Worm (Caenorhabditis elegans) whole organism, L2 larva: Measurements from ENCODE around the gene F09D12.2.

Experiments
- C34F6.9 ChIP-seq: fragments of 150-350 bp; optimal IDR thresholded peaks from 2 replicates; lab custom pipeline; 2014; ENCODE audit warnings: missing biosample characterization, missing genetic modification characterization
- F13H6.1 ChIP-seq: sonication (generic microtip); optimal IDR thresholded peaks from 2 replicates; lab custom pipeline; 2016; ENCODE audit warnings: missing genetic modification characterization, missing compliant biosample characterization
- R02D3.7 ChIP-seq: fragments of 150-350 bp; optimal IDR thresholded peaks from 2 replicates; lab custom pipeline; 2014; ENCODE audit warnings: missing biosample characterization, missing genetic modification characterization
- Y55F3AM.14 ChIP-seq: fragments of 200-800 bp; sonication (Bioruptor generic); optimal IDR thresholded peaks from 2 replicates; lab custom pipeline; 2018; ENCODE audit warnings: mild to moderate bottlenecking, missing genetic modification characterization, missing compliant biosample characterization
- ZK546.5 ChIP-seq: sonication (generic microtip); optimal IDR thresholded peaks from 2 replicates; lab custom pipeline; 2017; ENCODE audit warnings: missing biosample characterization, missing genetic modification characterization
- alr-1 ChIP-seq: fragments of 150-350 bp; optimal IDR thresholded peaks from 2 replicates; lab custom pipeline; 2014; ENCODE audit warnings: missing biosample characterization, missing genetic modification characterization
- aly-2 ChIP-seq: fragments of 150-350 bp; optimal IDR thresholded peaks from 2 replicates; lab custom pipeline; 2014; ENCODE audit warnings: missing biosample characterization, missing genetic modification characterization
- ama-1 ChIP-seq: fragments of 150-350 bp; optimal IDR thresholded peaks from 2 replicates; lab custom pipeline; 2018; ENCODE audit warnings: inconsistent platforms
- blmp-1 ChIP-seq: sonication (generic microtip); optimal IDR thresholded peaks from 2 replicates; lab custom pipeline; 2017; ENCODE audit warnings: missing genetic modification characterization, mild to moderate bottlenecking, missing compliant biosample characterization, antibody characterized with exemption, moderate library complexity; ENCODE audit not compliant: insufficient read depth
- ceh-16 ChIP-seq: fragments of 150-350 bp; optimal IDR thresholded peaks from 2 replicates; lab custom pipeline; 2014; ENCODE audit warnings: missing biosample characterization, missing genetic modification characterization
- ceh-82 ChIP-seq: fragments of 150-350 bp; optimal IDR thresholded peaks from 2 replicates; lab custom pipeline; 2014; ENCODE audit warnings: missing biosample characterization, missing genetic modification characterization
- crh-2 ChIP-seq: sonication (generic microtip); optimal IDR thresholded peaks from 2 replicates; lab custom pipeline; 2017; ENCODE audit warnings: missing biosample characterization, missing genetic modification characterization
- egl-27 ChIP-seq: sonication (generic microtip); optimal IDR thresholded peaks from 3 replicates; lab custom pipeline; 2017; ENCODE audit warnings: missing biosample characterization, missing genetic modification reagents, missing genetic modification characterization
- elt-1 ChIP-seq: fragments of 150-350 bp; optimal IDR thresholded peaks from 2 replicates; lab custom pipeline; 2014; ENCODE audit warnings: missing biosample characterization, missing genetic modification characterization
- elt-3 ChIP-seq: sonication (generic microtip); optimal IDR thresholded peaks from 2 replicates; lab custom pipeline; 2017; ENCODE audit warnings: missing biosample characterization, missing genetic modification characterization
- fos-1 ChIP-seq: fragments of 150-350 bp; optimal IDR thresholded peaks from 2 replicates; lab custom pipeline; 2014; ENCODE audit warnings: missing biosample characterization, missing genetic modification characterization
- lin-13 ChIP-seq: fragments of 150-350 bp; optimal IDR thresholded peaks from 2 replicates; lab custom pipeline; 2014; ENCODE audit warnings: missing biosample characterization, missing genetic modification reagents, missing genetic modification characterization
- mab-5 ChIP-seq: fragments of 150-350 bp; optimal IDR thresholded peaks from 2 replicates; lab custom pipeline; 2014; ENCODE audit warnings: missing biosample characterization, missing genetic modification characterization
- mbf-1 ChIP-seq: sonication (generic microtip); optimal IDR thresholded peaks from 2 replicates; lab custom pipeline; 2017; ENCODE audit warnings: missing biosample characterization, missing genetic modification characterization
- nhr-10 ChIP-seq: sonication (generic microtip); optimal IDR thresholded peaks from 2 replicates; lab custom pipeline; 2017; ENCODE audit warnings: missing biosample characterization, missing genetic modification characterization
- nhr-12 ChIP-seq: fragments of 150-350 bp; optimal IDR thresholded peaks from 2 replicates; lab custom pipeline; 2014; ENCODE audit warnings: missing biosample characterization, missing genetic modification characterization
- nhr-21 ChIP-seq: fragments of 150-350 bp; optimal IDR thresholded peaks from 2 replicates; lab custom pipeline; 2014; ENCODE audit warnings: missing biosample characterization, missing genetic modification characterization
- nhr-23 ChIP-seq: fragments of 150-350 bp; optimal IDR thresholded peaks from 2 replicates; lab custom pipeline; 2014; ENCODE audit warnings: missing biosample characterization, missing genetic modification reagents, missing genetic modification characterization
- nhr-237 ChIP-seq: fragments of 150-350 bp; optimal IDR thresholded peaks from 2 replicates; lab custom pipeline; 2014; ENCODE audit warnings: missing biosample characterization, missing genetic modification characterization
- nhr-25 ChIP-seq: fragments of 150-350 bp; sonication (generic microtip); optimal IDR thresholded peaks from 3 replicates; lab custom pipeline; 2014; ENCODE audit warnings: missing biosample characterization, missing genetic modification characterization
- nhr-6 ChIP-seq: fragments of 150-350 bp; optimal IDR thresholded peaks from 2 replicates; lab custom pipeline; 2014; ENCODE audit warnings: missing biosample characterization, missing genetic modification characterization
- nhr-77 ChIP-seq: fragments of 150-350 bp; optimal IDR thresholded peaks from 2 replicates; lab custom pipeline; 2014; ENCODE audit warnings: missing biosample characterization, missing genetic modification characterization
- sem-4 ChIP-seq: fragments of 150-350 bp; optimal IDR thresholded peaks from 2 replicates; lab custom pipeline; 2014; ENCODE audit warnings: missing biosample characterization, missing genetic modification reagents, missing genetic modification characterization
- sma-9 ChIP-seq, 2 experiments: fragments of 150-350 bp in 1 of 2; sonication (generic microtip) in 1 of 2; optimal IDR thresholded peaks; 2 replicates each; lab custom pipeline; 2014 to 2016; ENCODE audit warnings: missing genetic modification characterization in 2 of 2, mild to moderate bottlenecking in 1 of 2, missing biosample characterization in 1 of 2, missing compliant biosample characterization in 1 of 2, missing genetic modification reagents in 1 of 2, moderate library complexity in 1 of 2
- snpc-4 ChIP-seq: fragments of 150-350 bp; optimal IDR thresholded peaks from 2 replicates; lab custom pipeline; 2014; ENCODE audit warnings: missing biosample characterization, missing genetic modification characterization
- unc-39 ChIP-seq: fragments of 150-350 bp; optimal IDR thresholded peaks from 2 replicates; lab custom pipeline; 2014; ENCODE audit warnings: missing biosample characterization, missing genetic modification characterization
- unc-55 ChIP-seq: fragments of 150-350 bp; sonication (generic microtip); optimal IDR thresholded peaks from 3 replicates; lab custom pipeline; 2014; ENCODE audit warnings: missing biosample characterization, missing genetic modification reagents, missing genetic modification characterization
- unc-62 ChIP-seq: fragments of 150-350 bp; optimal IDR thresholded peaks from 2 replicates; lab custom pipeline; 2014; ENCODE audit warnings: missing biosample characterization, missing genetic modification reagents, missing genetic modification characterization
- zag-1 ChIP-seq: fragments of 150-350 bp; optimal IDR thresholded peaks from 2 replicates; lab custom pipeline; 2014; ENCODE audit warnings: missing biosample characterization, missing genetic modification characterization
- ztf-11 ChIP-seq: sonication (generic microtip); optimal IDR thresholded peaks from 2 replicates; lab custom pipeline; 2017; ENCODE audit warnings: missing biosample characterization, missing genetic modification characterization

The F09D12.2 gene

ce11 chrIV:3440848-3441247 is 3.2 kb downstream of the F09D12.2 start, which contains the start of gene grd-10:
Gene grd-10 (plus strand): TSS chrIV:3441055.
- TF ChIP-seq unc-39 (tag; lab: Kevin White, UChicago) (no peak), ceh-16 (peak; percentile 70), nhr-10 (no peak), egl-27 (tag; lab: Kevin White, UChicago) (no peak), F13H6.1 (tag; lab: Kevin White, UChicago) (no peak), elt-3 (no peak), nhr-237 (tag; lab: Kevin White, UChicago) (no peak), sma-9 (GFP tag; optimal IDR thresholded peaks at IDR 0.05; lab: Kevin White, UChicago) (peak; percentile 54), sma-9 (tag; optimal IDR thresholded peaks at IDR 0.05; lab: Kevin White, UChicago) (no peak), nhr-77 (tag; lab: Kevin White, UChicago) (no peak), nhr-25 (tag; lab: Kevin White, UChicago) (peak; percentile 35), elt-1 (tag; lab: Kevin White, UChicago) (peak; percentile 72)

ce11 chrIV:3439354-3439753 is 4.6 kb downstream of the F09D12.2 start, which contains the start of gene grd-3:
Gene grd-3 (plus strand): TSS chrIV:3439655.
- TF ChIP-seq ceh-16 (peak; percentile 72), C34F6.9 (tag; lab: Kevin White, UChicago) (no peak), sma-9 (GFP tag; optimal IDR thresholded peaks at IDR 0.05; lab: Kevin White, UChicago) (peak; percentile 43), sma-9 (tag; optimal IDR thresholded peaks at IDR 0.05; lab: Kevin White, UChicago) (no peak), elt-1 (tag; lab: Kevin White, UChicago) (peak; percentile 81), nhr-25 (tag; lab: Kevin White, UChicago) (peak; percentile 62)

DNA sequence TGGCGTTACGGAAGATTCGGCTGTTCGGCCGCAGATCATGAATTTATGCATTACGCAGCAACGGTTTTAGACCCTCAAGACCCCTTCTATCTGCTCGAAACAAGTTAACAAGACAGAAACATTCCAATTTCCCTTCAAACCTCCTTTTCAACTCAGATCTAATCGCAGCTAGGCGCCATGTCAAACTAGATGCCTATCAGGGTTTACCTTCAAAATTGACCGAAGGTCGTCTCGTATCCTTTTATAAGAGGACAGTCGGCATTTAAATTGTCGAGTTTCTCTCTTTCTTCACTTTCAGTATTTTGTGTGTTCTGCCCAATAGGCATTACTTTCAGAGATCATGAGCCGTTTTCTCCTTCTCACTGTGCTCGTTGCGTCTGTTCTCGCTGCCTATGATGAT is 6.0 kb downstream of the F09D12.2 start, which contains the start of gene grd-13:
Gene grd-13 (plus strand): TSS at position 291 of the 400 bp plus-strand sequence.
- TF ChIP-seq snpc-4 (tag; lab: Kevin White, UChicago) (no peak), C34F6.9 (tag; lab: Kevin White, UChicago) (no peak), Y55F3AM.14 (GFP tag; lab: Kevin White, UChicago) (no peak), nhr-12 (tag; lab: Kevin White, UChicago) (no peak), nhr-25 (tag; lab: Kevin White, UChicago) (peak; percentile 32), elt-1 (tag; lab: Kevin White, UChicago) (peak; percentile 70), sem-4 (tag; lab: Kevin White, UChicago) (no peak), R02D3.7 (tag; lab: Kevin White, UChicago) (no peak), zag-1 (no peak), crh-2 (tag; lab: Kevin White, UChicago) (no peak), nhr-10 (no peak), ceh-16 (peak; percentile 85), mab-5 (tag; lab: Kevin White, UChicago) (no peak), ceh-82 (tag; lab: Kevin White, UChicago) (no peak), sma-9 (GFP tag; optimal IDR thresholded peaks at IDR 0.05; lab: Kevin White, UChicago) (peak; percentile 36), sma-9 (tag; optimal IDR thresholded peaks at IDR 0.05; lab: Kevin White, UChicago) (no peak), alr-1 (tag; lab: Kevin White, UChicago) (no peak), ZK546.5 (tag; lab: Kevin White, UChicago) (no peak), nhr-23 (peak; percentile 60), blmp-1 (no peak), lin-13 (GFP tag; lab: Kevin White, UChicago) (no peak), aly-2 (tag; lab: Kevin White, UChicago) (no peak)

- TF ChIP-seq nhr-12 (tag; lab: Kevin White, UChicago), result no peak
- TF ChIP-seq mbf-1 (tag; lab: Kevin White, UChicago), result no peak
- no peak for TF ChIP-seq nhr-21 (tag; lab: Kevin White, UChicago)
- no peak for TF ChIP-seq sma-9 (GFP tag; optimal IDR thresholded peaks at IDR 0.05; lab: Kevin White, UChicago)
- no peak for TF ChIP-seq sma-9 (tag; optimal IDR thresholded peaks at IDR 0.05; lab: Kevin White, UChicago)
- no peak for TF ChIP-seq nhr-77 (tag; lab: Kevin White, UChicago)
- TF ChIP-seq alr-1 (tag; lab: Kevin White, UChicago), result no peak
- TF ChIP-seq nhr-237 (tag; lab: Kevin White, UChicago), result no peak
- TF ChIP-seq nhr-6 (tag; lab: Kevin White, UChicago), result no peak
- no peak for TF ChIP-seq egl-27 (tag; lab: Kevin White, UChicago)
- TF ChIP-seq ztf-11, result no peak
- TF ChIP-seq ama-1 (lab: Kevin White, UChicago), result no peak
- no peak for TF ChIP-seq nhr-23
- TF ChIP-seq Y55F3AM.14 (GFP tag; lab: Kevin White, UChicago), result no peak
- TF ChIP-seq unc-55 (GFP tag; lab: Kevin White, UChicago), result no peak
- TF ChIP-seq unc-62, result no peak
- no peak for TF ChIP-seq fos-1
- no peak for TF ChIP-seq unc-39 (tag; lab: Kevin White, UChicago)
Measured at ce11 chrIV:3436021-3436420, 8.0 kb downstream of the F09D12.2 start, which contains the start of gene srz-32. Gene srz-32 (plus strand): TSS chrIV:3436321.
